Worm (Caenorhabditis elegans) whole organism, L4 larva: ENCODE measurements around the gene hrg-4.

Experiments used
- ZK546.5 ChIP-seq, 2 experiments: sonication (generic microtip); optimal IDR thresholded peaks; 2 replicates each; lab custom pipeline; 2017; ENCODE audit warnings: missing biosample characterization in 2 of 2, missing genetic modification characterization in 2 of 2
- ama-1 ChIP-seq: fragments of 150-350 bp; optimal IDR thresholded peaks from 2 replicates; lab custom pipeline; 2014; ENCODE audit warnings: inconsistent platforms, mixed read lengths
- daf-19 ChIP-seq: fragments of 200-800 bp; sonication (Bioruptor generic); conservative IDR thresholded peaks from 2 replicates; pipeline ENCODE4 v1.3.6; 2022; ENCODE audit warnings: missing genetic modification characterization, missing compliant biosample characterization
- dpl-1 ChIP-seq: fragments of 150-350 bp; optimal IDR thresholded peaks from 2 replicates; lab custom pipeline; 2014; ENCODE audit warnings: missing biosample characterization, missing genetic modification reagents, missing genetic modification characterization
- duxl-1 ChIP-seq: sonication (generic microtip); optimal IDR thresholded peaks from 2 replicates; lab custom pipeline; 2016; ENCODE audit warnings: mild to moderate bottlenecking, missing genetic modification characterization, moderate library complexity, missing compliant biosample characterization; ENCODE audit not compliant: poor library complexity
- fkh-10 ChIP-seq: fragments of 150-350 bp; optimal IDR thresholded peaks from 2 replicates; lab custom pipeline; 2014; ENCODE audit warnings: missing biosample characterization, missing genetic modification reagents, missing genetic modification characterization
- lin-29 ChIP-seq: fragments of 200-800 bp; sonication (Bioruptor generic); IDR thresholded peaks from 2 replicates; pipeline ENCODE4 v1.3.6; 2022; ENCODE audit warnings: missing genetic modification reagents, missing genetic modification characterization, missing compliant biosample characterization
- lir-3 ChIP-seq: sonication (generic microtip); optimal IDR thresholded peaks from 2 replicates; lab custom pipeline; 2016; ENCODE audit warnings: mild to moderate bottlenecking, missing genetic modification characterization, missing compliant biosample characterization
- nhr-25 ChIP-seq: sonication (generic microtip); optimal IDR thresholded peaks from 2 replicates; lab custom pipeline; 2017; ENCODE audit warnings: missing genetic modification characterization, mild to moderate bottlenecking, missing compliant biosample characterization, antibody characterized with exemption, moderate library complexity, borderline replicate concordance; ENCODE audit not compliant: insufficient read depth
- nhr-41 ChIP-seq: fragments of 200-800 bp; sonication (Bioruptor generic); IDR thresholded peaks from 2 replicates; pipeline ENCODE4 v1.3.6; 2022; ENCODE audit warnings: missing genetic modification reagents, missing genetic modification characterization, missing compliant biosample characterization
- unc-39 ChIP-seq: sonication (generic microtip); optimal IDR thresholded peaks from 2 replicates; lab custom pipeline; 2017; ENCODE audit warnings: missing biosample characterization, missing genetic modification characterization
- unc-62 ChIP-seq, 3 experiments: fragments of 150-350 bp in 1 of 3; sonication (generic microtip); optimal IDR thresholded peaks in 2 of 3; peaks in 1 of 3; 1 replicate in 1 of 3; 2 replicates in 2 of 3; lab custom pipeline; 2014 to 2017; ENCODE audit warnings: missing biosample characterization in 3 of 3, missing genetic modification characterization in 3 of 3, missing genetic modification reagents in 3 of 3, missing genotype in 1 of 3
- zag-1 ChIP-seq: fragments of 150-350 bp; optimal IDR thresholded peaks from 2 replicates; lab custom pipeline; 2014; ENCODE audit warnings: missing biosample characterization, missing genetic modification characterization

ce11 chrIV:10985568-10986035 lies 45.2 kb downstream of the hrg-4 start, which contains the start of gene cyb-2.1:
- TF ChIP-seq duxl-1 = no peak
- no peak for TF ChIP-seq dpl-1 (GFP tag; lab: Kevin White, UChicago)
- no peak for TF ChIP-seq unc-62 (GFP tag; optimal IDR thresholded peaks at IDR 0.05 in 1 of 2; lab: Kevin White, UChicago)
- TF ChIP-seq unc-62 (tag; optimal IDR thresholded peaks at IDR 0.05; lab: Kevin White, UChicago) = no peak
- TF ChIP-seq fkh-10 (GFP tag; lab: Kevin White, UChicago) = no peak
- TF ChIP-seq nhr-25 (tag; lab: Kevin White, UChicago) = no peak
- TF ChIP-seq lir-3 (tag; lab: Kevin White, UChicago) = no peak
- no peak for TF ChIP-seq daf-19 (GFP tag; lab: Robert Waterston, UW)
- TF ChIP-seq nhr-41 (GFP tag; lab: Robert Waterston, UW) = no peak
- no peak for TF ChIP-seq lin-29
- TF ChIP-seq zag-1 (tag; lab: Kevin White, UChicago) = no peak
- no peak for TF ChIP-seq unc-39 (tag; lab: Kevin White, UChicago)
- TF ChIP-seq ama-1 (lab: Kevin White, UChicago) = no peak
- no peak for TF ChIP-seq ZK546.5 (tag; optimal IDR thresholded peaks at IDR 0.05; lab: Kevin White, UChicago)
